Fruit fly (Drosophila melanogaster): ENCODE results near the gene Es2.

DNA sequence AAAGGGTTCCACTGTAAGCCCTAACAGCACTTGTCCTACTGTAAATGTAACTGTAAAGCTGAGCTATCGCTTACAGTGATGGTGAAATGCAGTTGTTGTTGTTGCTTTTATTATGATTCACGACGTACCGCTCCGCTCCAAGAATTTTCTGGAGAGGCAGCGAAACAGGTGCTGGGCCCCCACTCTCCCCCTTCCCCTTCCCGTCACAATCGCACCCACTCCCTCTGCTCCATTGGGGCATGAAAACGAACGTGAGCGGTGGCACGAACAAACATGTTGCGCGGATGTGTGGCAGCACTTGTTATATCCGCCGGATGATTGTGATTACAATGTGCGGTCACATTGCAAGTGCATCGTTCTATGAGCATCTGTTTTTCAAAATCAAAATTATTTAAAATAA, 41.7 kb upstream of the Es2 start:
- TF ChIP-seq toe (GFP tag; optimal IDR thresholded peaks at IDR 0.05) (no peak), cnc (optimal IDR thresholded peaks at IDR 0.05) (no peak), kay (GFP tag; ENCODE audit: borderline replicate concordance) (no peak), Crg-1 (GFP tag; optimal IDR thresholded peaks at IDR 0.05) (no peak), bab1 (GFP tag; optimal IDR thresholded peaks at IDR 0.05) (no peak), cic (GFP tag; optimal IDR thresholded peaks at IDR 0.05) (no peak), tj (GFP tag; optimal IDR thresholded peaks at IDR 0.05) (no peak), CG7045 (GFP tag; optimal IDR thresholded peaks at IDR 0.05) (no peak), CG33017 (tag; optimal IDR thresholded peaks at IDR 0.05) (no peak), CG12768 (GFP tag; optimal IDR thresholded peaks at IDR 0.05) (no peak)
